Fruit fly (Drosophila melanogaster): Measurements from ENCODE around the gene CG14262.
A peak's percentile ranks its signal among the peaks of the same experiment; 100 is the strongest.

The CG14262 gene

dm6 chr3R:27238438-27239301, 26.6 kb downstream of the CG14262 start, which contains the start of the genes CG31064 and PolA2:
Gene CG31064, minus strand, starts transcription at chr3R:27239085.
Gene PolA2, plus strand, starts transcription at chr3R:27239163.
- TF ChIP-seq CTCF (optimal IDR thresholded peaks at IDR 0.05), result peak; percentile 19 to 31
- TF ChIP-seq CG8478 (optimal IDR thresholded peaks at IDR 0.05), result no peak

dm6 chr3R:27237980-27238379, 27.2 kb downstream of the CG14262 start:
- TF ChIP-seq CTCF (optimal IDR thresholded peaks at IDR 0.05), result no peak
- TF ChIP-seq CG8478 (optimal IDR thresholded peaks at IDR 0.05), result no peak

dm6 chr3R:27233398-27233797, 31.8 kb downstream of the CG14262 start, which contains the start of gene CG31068:
Gene CG31068, plus strand, starts transcription at chr3R:27233698.
- TF ChIP-seq CG8478 (optimal IDR thresholded peaks at IDR 0.05) (no peak), CTCF (optimal IDR thresholded peaks at IDR 0.05) (no peak)

dm6 chr3R:27229368-27229767, 35.9 kb downstream of the CG14262 start, which contains the start of gene CG42814:
Gene CG42814, minus strand, starts transcription at chr3R:27229468.
- TF ChIP-seq CTCF (optimal IDR thresholded peaks at IDR 0.05) (no peak), CG8478 (optimal IDR thresholded peaks at IDR 0.05) (no peak)

- no peak for TF ChIP-seq CTCF (optimal IDR thresholded peaks at IDR 0.05)
- TF ChIP-seq CG8478 (optimal IDR thresholded peaks at IDR 0.05), result no peak
Measured at dm6 chr3R:27228342-27228741, 36.9 kb downstream of the CG14262 start, which contains the start of gene CG42813. Gene CG42813, minus strand, starts transcription at chr3R:27228561.

dm6 chr3R:27226080-27226648, 39.1 kb downstream of the CG14262 start:
- TF ChIP-seq CTCF (optimal IDR thresholded peaks at IDR 0.05) (no peak), CG8478 (optimal IDR thresholded peaks at IDR 0.05) (no peak)

- TF ChIP-seq CG8478 (optimal IDR thresholded peaks at IDR 0.05) (no peak), CTCF (optimal IDR thresholded peaks at IDR 0.05) (no peak)
Measured at dm6 chr3R:27225490-27225889, 39.7 kb downstream of the CG14262 start.

dm6 chr3R:27224727-27225126, 40.5 kb downstream of the CG14262 start:
- no peak for TF ChIP-seq CG8478 (optimal IDR thresholded peaks at IDR 0.05)
- no peak for TF ChIP-seq CTCF (optimal IDR thresholded peaks at IDR 0.05)

dm6 chr3R:27223012-27223411, 42.2 kb downstream of the CG14262 start:
- TF ChIP-seq CG8478 (optimal IDR thresholded peaks at IDR 0.05), result no peak
- no peak for TF ChIP-seq CTCF (optimal IDR thresholded peaks at IDR 0.05)

- TF ChIP-seq CG8478 (optimal IDR thresholded peaks at IDR 0.05) (no peak), CTCF (optimal IDR thresholded peaks at IDR 0.05) (no peak)
Measured at dm6 chr3R:27222013-27222673, 43.1 kb downstream of the CG14262 start.

dm6 chr3R:27220829-27221463, 44.3 kb downstream of the CG14262 start:
- TF ChIP-seq CTCF (optimal IDR thresholded peaks at IDR 0.05) (no peak), CG8478 (optimal IDR thresholded peaks at IDR 0.05) (no peak)

dm6 chr3R:27218814-27219213, 46.4 kb downstream of the CG14262 start:
- TF ChIP-seq CG8478 (optimal IDR thresholded peaks at IDR 0.05) (no peak), CTCF (optimal IDR thresholded peaks at IDR 0.05) (no peak)

- TF ChIP-seq CTCF (optimal IDR thresholded peaks at IDR 0.05), result no peak
- no peak for TF ChIP-seq CG8478 (optimal IDR thresholded peaks at IDR 0.05)
Measured at dm6 chr3R:27218288-27218687, 46.9 kb downstream of the CG14262 start.

dm6 chr3R:27217465-27218059, 47.7 kb downstream of the CG14262 start:
- TF ChIP-seq CTCF (optimal IDR thresholded peaks at IDR 0.05) (no peak), CG8478 (optimal IDR thresholded peaks at IDR 0.05) (no peak)

Data from S2 (cell line).